Fruit fly (Drosophila melanogaster): ENCODE data around the gene CG33688.

The CG33688 gene

DNA sequence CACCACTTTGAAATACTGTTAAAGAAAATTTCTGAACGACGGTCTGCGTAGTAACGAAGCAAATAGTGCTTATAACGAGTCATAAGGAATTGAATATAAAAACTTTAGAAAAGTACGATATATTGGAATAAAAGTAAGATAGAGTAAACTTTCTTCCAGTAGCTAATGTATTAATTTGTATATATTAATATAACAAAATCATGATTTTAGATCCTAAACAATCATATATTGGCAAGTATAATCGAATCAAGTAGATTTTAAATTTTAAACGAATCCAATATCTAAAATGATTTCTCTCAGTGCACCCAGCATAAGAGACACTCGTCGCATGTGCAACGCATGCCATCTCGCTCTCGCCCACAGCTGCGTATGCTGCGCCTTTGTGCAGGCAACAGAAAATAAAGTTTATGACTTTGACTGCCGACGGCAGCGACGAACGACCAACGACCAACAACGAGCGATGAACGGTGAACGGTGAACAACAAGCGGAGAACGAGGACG is 17.6 kb upstream of the CG33688 start (continued):
- TF ChIP-seq CG7928 (GFP tag; optimal IDR thresholded peaks at IDR 0.05), result no peak
- no peak for TF ChIP-seq zen2 (GFP tag; IDR thresholded peaks at IDR 0.05; ENCODE audit: partially characterized antibody)
- TF ChIP-seq sens-2 (GFP tag; IDR thresholded peaks at IDR 0.05), result no peak
- no peak for TF ChIP-seq CG10209 (GFP tag; optimal IDR thresholded peaks at IDR 0.05)
- TF ChIP-seq dmrt11E (tag; optimal IDR thresholded peaks at IDR 0.05), result peak; percentile 19
- peak; percentile 10 to 20 for TF ChIP-seq bsh (GFP tag; optimal IDR thresholded peaks at IDR 0.05)
- TF ChIP-seq CG7839 (tag; optimal IDR thresholded peaks at IDR 0.05), result peak; percentile 66
- TF ChIP-seq MBD-R2 (GFP tag; IDR thresholded peaks at IDR 0.05), result no peak
- peak; percentile 0 for TF ChIP-seq lbe (GFP tag; optimal IDR thresholded peaks at IDR 0.05)
- TF ChIP-seq H15 (GFP tag; IDR thresholded peaks at IDR 0.05), result no peak
- TF ChIP-seq phol (tag; optimal IDR thresholded peaks at IDR 0.05), result peak; percentile 74
- peak; percentile 30 for TF ChIP-seq CG17359 (tag; optimal IDR thresholded peaks at IDR 0.05)
- peak; percentile 42 for TF ChIP-seq CG11504 (tag; optimal IDR thresholded peaks at IDR 0.05)
- no peak for TF ChIP-seq emc (GFP tag; optimal IDR thresholded peaks at IDR 0.05)
- TF ChIP-seq gem (tag; optimal IDR thresholded peaks at IDR 0.05), result peak; percentile 19
- TF ChIP-seq Meics (GFP tag; optimal IDR thresholded peaks at IDR 0.05), result peak; percentile 22
- TF ChIP-seq CG6654 (GFP tag; optimal IDR thresholded peaks at IDR 0.05), result no peak
- TF ChIP-seq chif (GFP tag; optimal IDR thresholded peaks at IDR 0.05), result no peak
- TF ChIP-seq E2f1 (GFP tag; IDR thresholded peaks at IDR 0.05), result no peak
- TF ChIP-seq ken (GFP tag; IDR thresholded peaks at IDR 0.05), result 0 out of 3 replicates have a peak, but pooled peaks have one; percentile 40
- TF ChIP-seq da (GFP tag; optimal IDR thresholded peaks at IDR 0.05), result no peak
- TF ChIP-seq odd (GFP tag; optimal IDR thresholded peaks at IDR 0.05), result no peak
- TF ChIP-seq CG12236 (GFP tag; optimal IDR thresholded peaks at IDR 0.05), result no peak
- TF ChIP-seq Sry-δ (GFP tag; optimal IDR thresholded peaks at IDR 0.05), result no peak
- TF ChIP-seq Deaf1 (tag; optimal IDR thresholded peaks at IDR 0.05), result peak; percentile 76
- no peak for TF ChIP-seq sqz (GFP tag; optimal IDR thresholded peaks at IDR 0.05)

DNA sequence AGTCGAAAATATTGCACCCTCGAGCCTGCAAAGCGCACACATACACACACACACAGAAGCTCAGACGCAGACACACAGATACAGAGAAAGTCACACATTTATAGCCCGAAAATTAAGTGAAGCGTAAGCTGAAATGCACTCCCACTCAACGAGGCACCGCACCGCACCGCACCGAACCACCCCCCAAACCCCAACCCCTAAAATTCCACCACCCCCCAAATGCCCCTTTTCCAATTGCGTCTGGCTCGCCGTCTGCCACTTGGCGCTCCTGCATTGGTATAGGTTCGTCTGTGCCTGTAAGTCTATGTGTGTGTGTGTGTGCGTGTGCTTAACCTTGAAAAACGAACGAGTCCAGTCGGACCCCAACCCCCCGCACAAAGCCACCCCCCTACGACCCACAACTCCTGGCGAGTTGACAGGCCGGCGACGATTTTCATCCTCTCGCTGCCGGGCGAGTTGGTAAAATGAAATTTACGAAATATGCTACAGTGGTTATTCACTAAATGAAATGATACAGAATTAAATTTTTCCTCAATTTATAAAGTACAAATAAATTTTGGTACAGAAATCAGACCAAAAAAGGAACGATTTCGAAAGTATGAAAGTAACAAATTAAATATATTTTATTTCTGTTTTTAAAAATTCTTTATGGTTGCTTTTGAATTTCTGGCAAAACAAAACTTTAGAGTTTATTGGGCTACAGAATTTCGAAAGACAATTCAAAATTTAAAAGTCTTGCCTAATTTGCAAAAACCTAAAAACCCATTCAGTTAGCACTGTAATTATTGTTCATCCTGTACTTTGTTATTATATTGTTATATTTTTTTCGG is 16.2 kb upstream of the CG33688 start:
- TF ChIP-seq CG11504 (tag; optimal IDR thresholded peaks at IDR 0.05) (peak; percentile 8), CG7556 (GFP tag; optimal IDR thresholded peaks at IDR 0.05) (peak; percentile 9), grau (tag; optimal IDR thresholded peaks at IDR 0.05) (peak; percentile 60), dmrt99B (tag; optimal IDR thresholded peaks at IDR 0.05) (no peak), br (optimal IDR thresholded peaks at IDR 0.05) (no peak), Sox102F (GFP tag; optimal IDR thresholded peaks at IDR 0.05) (peak; percentile 11), aop (GFP tag; IDR thresholded peaks at IDR 0.05) (no peak), Chrac-16 (GFP tag; optimal IDR thresholded peaks at IDR 0.05) (no peak), twi (tag; optimal IDR thresholded peaks at IDR 0.05) (no peak), grn (GFP tag; optimal IDR thresholded peaks at IDR 0.05) (no peak), CG12155 (GFP tag; optimal IDR thresholded peaks at IDR 0.05) (peak; percentile 84), seq (GFP tag; IDR thresholded peaks at IDR 0.05) (0 out of 2 replicates have a peak, but pooled peaks have one; percentile 26), cg (GFP tag; optimal IDR thresholded peaks at IDR 0.05) (peak; percentile 50), bsh (GFP tag; optimal IDR thresholded peaks at IDR 0.05) (peak in 1 of 2 experiments; percentile 21), prd (optimal IDR thresholded peaks at IDR 0.05) (no peak), prd (GFP tag; IDR thresholded peaks at IDR 0.05) (no peak), pan (optimal IDR thresholded peaks at IDR 0.05) (no peak), pan (GFP tag; optimal IDR thresholded peaks at IDR 0.05 in 1 of 2, IDR thresholded peaks at IDR 0.05 in 1 of 2) (peak in 1 of 2 experiments; percentile 15), BEAF-32 (GFP tag; optimal IDR thresholded peaks at IDR 0.05) (no peak), gem (tag; optimal IDR thresholded peaks at IDR 0.05) (peak; percentile 23), ci (GFP tag; IDR thresholded peaks at IDR 0.05) (0 out of 3 replicates have a peak, but pooled peaks have one; percentile 7), pum (GFP tag; optimal IDR thresholded peaks at IDR 0.05) (no peak), Deaf1 (tag; optimal IDR thresholded peaks at IDR 0.05) (peak; percentile 63), Dad (GFP tag; optimal IDR thresholded peaks at IDR 0.05) (no peak), CG14710 (tag; optimal IDR thresholded peaks at IDR 0.05) (no peak), Dip2 (GFP tag; IDR thresholded peaks at IDR 0.05) (no peak), chinmo (GFP tag; IDR thresholded peaks at IDR 0.05; ENCODE audit: partially characterized antibody) (0 out of 4 replicates have a peak, but pooled peaks have one; percentile 55)

Measured in whole organism, embryonic.